Fruit fly (Drosophila melanogaster) whole organism, embryonic: ENCODE results near the gene CG44044.
A peak's percentile ranks its signal among the peaks of the same experiment; 100 is the strongest.

Experiments
- Abd-B ChIP-seq: fragments of 200-800 bp; sonication (Bioruptor generic); optimal IDR thresholded peaks from 2 replicates; lab custom pipeline; 2018; ENCODE audit warnings: missing biosample characterization, mild to moderate bottlenecking, missing genetic modification characterization, moderate library complexity
- Atf-2 ChIP-seq: fragments of 200-800 bp; sonication (Bioruptor generic); optimal IDR thresholded peaks from 2 replicates; lab custom pipeline; 2016; ENCODE audit warnings: missing biosample characterization, missing genetic modification characterization
- CG10654 ChIP-seq: fragments of 200-800 bp; sonication (Bioruptor generic); optimal IDR thresholded peaks from 2 replicates; lab custom pipeline; 2016; ENCODE audit warnings: missing biosample characterization, missing genetic modification characterization
- CG11093 ChIP-seq: fragments of 200-800 bp; sonication (Bioruptor generic); IDR thresholded peaks from 3 replicates; pipeline ENCODE4 v1.3.6; 2022; ENCODE audit warnings: missing biosample characterization, missing genetic modification characterization
- CG13894 ChIP-seq: fragments of 200-800 bp; sonication (Bioruptor generic); optimal IDR thresholded peaks from 3 replicates; lab custom pipeline; 2018; ENCODE audit warnings: missing biosample characterization, mild to moderate bottlenecking, missing genetic modification characterization, moderate library complexity
- CG16813 ChIP-seq: fragments of 200-800 bp; sonication (Bioruptor generic); IDR thresholded peaks from 3 replicates; pipeline ENCODE4 v1.3.6; 2022; ENCODE audit warnings: missing biosample characterization, missing genetic modification characterization; ENCODE audit not compliant: partially characterized antibody
- CG17328 ChIP-seq: fragments of 200-800 bp; sonication (Bioruptor generic); IDR thresholded peaks from 2 replicates; pipeline ENCODE4 v1.3.6; 2022; ENCODE audit warnings: missing biosample characterization, missing genetic modification characterization
- CG18011 ChIP-seq: fragments of 200-800 bp; sonication (Bioruptor generic); optimal IDR thresholded peaks from 2 replicates; lab custom pipeline; 2017; ENCODE audit warnings: missing biosample characterization, missing genetic modification characterization, mild to moderate bottlenecking, moderate library complexity, missing genotype
- CG2712 ChIP-seq: fragments of 200-800 bp; optimal IDR thresholded peaks from 3 replicates; lab custom pipeline; 2019; ENCODE audit warnings: missing biosample characterization, mild to moderate bottlenecking, missing genetic modification characterization, moderate library complexity
- CG33557 ChIP-seq: fragments of 200-800 bp; sonication (Bioruptor generic); optimal IDR thresholded peaks from 2 replicates; lab custom pipeline; 2019; ENCODE audit warnings: missing biosample characterization, mild to moderate bottlenecking, missing genetic modification characterization, moderate library complexity
- CG42726 ChIP-seq: fragments of 200-800 bp; sonication (Bioruptor generic); IDR thresholded peaks from 2 replicates; pipeline ENCODE4 v1.3.6; 2022; ENCODE audit warnings: missing biosample characterization, missing genetic modification characterization; ENCODE audit not compliant: partially characterized antibody
- CG4404 ChIP-seq: fragments of 200-800 bp; sonication (Bioruptor generic); IDR thresholded peaks from 2 replicates; pipeline ENCODE4 v1.3.6; 2022; ENCODE audit warnings: missing biosample characterization, missing genetic modification characterization
- CG4424 ChIP-seq: fragments of 200-800 bp; sonication (Bioruptor generic); optimal IDR thresholded peaks from 3 replicates; lab custom pipeline; 2016; ENCODE audit warnings: missing biosample characterization, missing genetic modification characterization
- CG4707 ChIP-seq: fragments of 200-800 bp; sonication (Bioruptor generic); optimal IDR thresholded peaks from 2 replicates; lab custom pipeline; 2018; ENCODE audit warnings: missing biosample characterization, mild to moderate bottlenecking, missing genetic modification characterization, moderate library complexity
- CG5180 ChIP-seq: fragments of 200-800 bp; sonication (Bioruptor generic); optimal IDR thresholded peaks from 3 replicates; lab custom pipeline; 2017; ENCODE audit warnings: missing biosample characterization, missing genetic modification characterization, mild to moderate bottlenecking, moderate library complexity, missing genetic modification reagents
- CG5245 ChIP-seq: fragments of 200-800 bp; sonication (Bioruptor generic); optimal IDR thresholded peaks from 3 replicates; lab custom pipeline; 2016; ENCODE audit warnings: missing biosample characterization, missing genetic modification characterization
- CG6813 ChIP-seq: fragments of 200-800 bp; sonication (Bioruptor generic); optimal IDR thresholded peaks from 2 replicates; lab custom pipeline; 2017; ENCODE audit warnings: missing biosample characterization, missing genetic modification characterization, mild to moderate bottlenecking, moderate library complexity, missing genetic modification reagents
- CG7556 ChIP-seq: fragments of 200-800 bp; sonication (Bioruptor generic); optimal IDR thresholded peaks from 2 replicates; lab custom pipeline; 2017; ENCODE audit warnings: missing biosample characterization, mild to moderate bottlenecking, missing genetic modification characterization
- CG7839 ChIP-seq: fragments of 200-800 bp; sonication (Bioruptor generic); optimal IDR thresholded peaks from 3 replicates; lab custom pipeline; 2018; ENCODE audit warnings: missing biosample characterization, mild to moderate bottlenecking, missing genetic modification characterization, moderate library complexity
- CG8281 ChIP-seq: fragments of 200-800 bp; sonication (Bioruptor generic); optimal IDR thresholded peaks from 2 replicates; lab custom pipeline; 2018; ENCODE audit warnings: missing biosample characterization, mild to moderate bottlenecking, missing genetic modification characterization, moderate library complexity
- CG8359 ChIP-seq: fragments of 200-800 bp; sonication (Bioruptor generic); optimal IDR thresholded peaks from 2 replicates; lab custom pipeline; 2017; ENCODE audit warnings: missing biosample characterization, mild to moderate bottlenecking, missing genetic modification characterization, borderline replicate concordance
- CoRest ChIP-seq: fragments of 200-800 bp; sonication (Bioruptor generic); optimal IDR thresholded peaks from 3 replicates; lab custom pipeline; 2018; ENCODE audit warnings: missing biosample characterization, mild to moderate bottlenecking, missing genetic modification characterization, moderate library complexity
- D19A ChIP-seq: fragments of 200-800 bp; optimal IDR thresholded peaks from 3 replicates; lab custom pipeline; 2019; ENCODE audit warnings: missing biosample characterization, mild to moderate bottlenecking, missing genetic modification characterization, moderate library complexity
- Deaf1 ChIP-seq: fragments of 200-800 bp; optimal IDR thresholded peaks from 3 replicates; lab custom pipeline; 2019; ENCODE audit warnings: missing biosample characterization, mild to moderate bottlenecking, missing genetic modification characterization, moderate library complexity
- Dref ChIP-seq: fragments of 200-800 bp; sonication (Bioruptor generic); IDR thresholded peaks from 2 replicates; pipeline ENCODE4 v1.3.6; 2022; ENCODE audit warnings: missing biosample characterization, missing genetic modification characterization
- Fer1 ChIP-seq: fragments of 200-800 bp; sonication (Bioruptor generic); optimal IDR thresholded peaks from 2 replicates; lab custom pipeline; 2017; ENCODE audit warnings: missing biosample characterization, mild to moderate bottlenecking, missing genetic modification characterization
- Hmx ChIP-seq: fragments of 200-800 bp; sonication (Bioruptor generic); optimal IDR thresholded peaks from 2 replicates; lab custom pipeline; 2016; ENCODE audit warnings: missing biosample characterization, missing genetic modification characterization
- Mad ChIP-seq: fragments of 200-800 bp; sonication (Bioruptor generic); optimal IDR thresholded peaks from 2 replicates; lab custom pipeline; 2016; ENCODE audit warnings: missing biosample characterization, missing genetic modification characterization
- Mrtf ChIP-seq: fragments of 200-800 bp; sonication (Bioruptor generic); IDR thresholded peaks from 3 replicates; pipeline ENCODE4 v1.3.6; 2022; ENCODE audit warnings: missing biosample characterization, missing genetic modification characterization
- Stat92E ChIP-seq, 3 experiments: fragments of >200 bp in 2 of 3; fragments of 200-800 bp in 1 of 3; sonication (Bioruptor generic) in 1 of 3; optimal IDR thresholded peaks; 2 replicates each; lab custom pipeline; 2017 to 2019; ENCODE audit warnings: missing biosample characterization in 3 of 3, missing genetic modification characterization in 3 of 3, mild to moderate bottlenecking in 1 of 3, moderate library complexity in 1 of 3
- ap ChIP-seq: fragments of 200-800 bp; sonication (Bioruptor generic); IDR thresholded peaks from 2 replicates; pipeline ENCODE4 v1.3.6; 2022; ENCODE audit warnings: missing biosample characterization, missing genetic modification characterization
- btn ChIP-seq: fragments of 200-800 bp; sonication (Bioruptor generic); optimal IDR thresholded peaks from 2 replicates; lab custom pipeline; 2016; ENCODE audit warnings: missing biosample characterization, missing genetic modification characterization
- chinmo ChIP-seq: fragments of 200-800 bp; sonication (Bioruptor generic); IDR thresholded peaks from 4 replicates; pipeline ENCODE4 v1.3.6; 2022; ENCODE audit warnings: missing biosample characterization, missing genetic modification characterization; ENCODE audit not compliant: partially characterized antibody
- emc ChIP-seq: fragments of 200-800 bp; sonication (Bioruptor generic); optimal IDR thresholded peaks from 2 replicates; lab custom pipeline; 2016; ENCODE audit warnings: missing biosample characterization, missing genetic modification characterization
- eve ChIP-seq, 2 experiments: fragments of >200 bp; optimal IDR thresholded peaks; 2 replicates each; lab custom pipeline; 2017; ENCODE audit warnings: missing biosample characterization in 2 of 2, missing genetic modification characterization in 2 of 2
- ftz-f1 ChIP-seq: fragments of 200-800 bp; sonication (Bioruptor generic); optimal IDR thresholded peaks from 2 replicates; lab custom pipeline; 2016; ENCODE audit warnings: missing biosample characterization, missing genetic modification characterization
- gce ChIP-seq: fragments of 200-800 bp; sonication (Bioruptor generic); IDR thresholded peaks from 3 replicates; pipeline ENCODE4 v1.3.6; 2022; ENCODE audit warnings: missing biosample characterization, missing genetic modification characterization
- gt ChIP-seq: fragments of 200-800 bp; sonication (Bioruptor generic); IDR thresholded peaks from 2 replicates; pipeline ENCODE4 v1.3.6; 2022; ENCODE audit warnings: missing biosample characterization, missing genetic modification characterization
- jing ChIP-seq: fragments of 200-800 bp; sonication (Bioruptor generic); optimal IDR thresholded peaks from 2 replicates; lab custom pipeline; 2018; ENCODE audit warnings: missing biosample characterization, mild to moderate bottlenecking, missing genetic modification characterization
- lab ChIP-seq: fragments of 200-800 bp; sonication (Bioruptor generic); optimal IDR thresholded peaks from 3 replicates; lab custom pipeline; 2017; ENCODE audit warnings: missing biosample characterization, missing genetic modification characterization, mild to moderate bottlenecking, moderate library complexity, missing genetic modification reagents
- lov ChIP-seq, 2 experiments: fragments of 200-800 bp in 1 of 2; fragments of >200 bp in 1 of 2; sonication (Bioruptor generic) in 1 of 2; IDR thresholded peaks in 1 of 2; optimal IDR thresholded peaks in 1 of 2; 2 replicates in 1 of 2; 3 replicates in 1 of 2; pipeline versions ENCODE4 v1.3.6 to Lab custom; 2017 to 2022; ENCODE audit warnings: missing biosample characterization in 1 of 2, missing genetic modification characterization in 1 of 2
- maf-S ChIP-seq: fragments of 200-800 bp; sonication (Bioruptor generic); optimal IDR thresholded peaks from 2 replicates; lab custom pipeline; 2016; ENCODE audit warnings: missing biosample characterization, missing genetic modification characterization
- phol ChIP-seq: fragments of 200-800 bp; sonication (Bioruptor generic); optimal IDR thresholded peaks from 3 replicates; lab custom pipeline; 2018; ENCODE audit warnings: missing biosample characterization, mild to moderate bottlenecking, missing genetic modification characterization, moderate library complexity
- sens ChIP-seq: fragments of 200-800 bp; sonication (Bioruptor generic); peaks from one replicate; lab custom pipeline; 2016; ENCODE audit warnings: missing biosample characterization, missing genetic modification characterization
- slp2 ChIP-seq: fragments of 200-800 bp; sonication (Bioruptor generic); optimal IDR thresholded peaks from 2 replicates; lab custom pipeline; 2016; ENCODE audit warnings: missing biosample characterization, missing genetic modification characterization
- sna ChIP-seq: fragments of 200-800 bp; sonication (Bioruptor generic); IDR thresholded peaks from 2 replicates; pipeline ENCODE4 v1.3.6; 2022; ENCODE audit warnings: missing biosample characterization, missing genetic modification characterization; ENCODE audit not compliant: partially characterized antibody
- sr ChIP-seq: fragments of 200-800 bp; sonication (Bioruptor generic); IDR thresholded peaks from 3 replicates; pipeline ENCODE4 v1.3.6; 2022; ENCODE audit warnings: missing biosample characterization, missing genetic modification characterization
- vnd ChIP-seq: fragments of 200-800 bp; sonication (Bioruptor generic); IDR thresholded peaks from 3 replicates; pipeline ENCODE4 v1.3.6; 2022; ENCODE audit warnings: missing biosample characterization, missing genetic modification characterization; ENCODE audit not compliant: partially characterized antibody
- vvl ChIP-seq: fragments of 200-800 bp; sonication (Bioruptor generic); IDR thresholded peaks from 2 replicates; pipeline ENCODE4 v1.3.6; 2022; ENCODE audit warnings: missing biosample characterization, missing genetic modification characterization

The CG44044 gene

DNA sequence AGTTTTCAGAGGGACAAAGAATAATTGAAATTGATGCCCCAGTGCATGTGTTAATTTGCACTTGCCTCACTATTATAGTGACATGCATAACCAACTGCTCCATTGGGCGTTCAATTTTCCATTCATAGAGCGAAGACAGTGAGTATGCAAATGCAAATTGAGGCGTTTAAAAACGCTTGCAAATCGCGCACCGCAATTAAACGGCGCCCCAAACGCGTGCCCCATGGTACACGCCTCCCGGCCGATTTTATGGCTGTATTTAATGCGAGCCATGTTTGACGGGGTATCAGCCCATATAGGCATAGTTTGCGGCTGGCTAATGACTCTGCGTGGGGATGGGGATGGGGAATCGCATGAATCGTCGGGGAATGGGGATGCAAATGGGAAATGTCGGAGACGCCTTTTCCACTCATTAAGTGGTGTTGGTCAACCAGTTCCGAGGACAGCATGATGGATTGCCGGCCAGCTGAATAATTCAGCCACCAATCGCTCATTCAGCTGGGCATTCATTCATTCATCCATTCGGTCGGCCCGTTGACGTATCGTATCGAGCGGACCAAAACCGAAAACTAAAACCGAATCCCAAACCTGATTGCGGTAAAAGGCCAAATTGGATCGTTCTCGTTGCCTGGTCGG, 13.9 kb downstream of the CG44044 start:
- TF ChIP-seq CG4404 (GFP tag; lab: Robert Waterston, UW) = 0 out of 2 replicates have a peak, but pooled peaks have one; percentile 7
- no peak for TF ChIP-seq Hmx (GFP tag; lab: Kevin White, UChicago)
- no peak for TF ChIP-seq CG5180 (GFP tag; lab: Kevin White, UChicago)
- 0 out of 2 replicates have a peak, but pooled peaks have one; percentile 22 for TF ChIP-seq Dref (GFP tag; lab: Robert Waterston, UW)
- no peak for TF ChIP-seq CG18011 (GFP tag; lab: Kevin White, UChicago)
- TF ChIP-seq vnd (GFP tag; lab: Robert Waterston, UW) = no peak
- TF ChIP-seq btn (GFP tag; lab: Kevin White, UChicago) = no peak
- TF ChIP-seq CG8281 = peak; percentile 74
- no peak for TF ChIP-seq Mrtf (GFP tag; lab: Robert Waterston, UW)
- TF ChIP-seq ftz-f1 (GFP tag; lab: Kevin White, UChicago) = no peak
- TF ChIP-seq CG13894 = no peak
- no peak for TF ChIP-seq maf-S (GFP tag; lab: Kevin White, UChicago)
- TF ChIP-seq CG5245 (GFP tag; lab: Kevin White, UChicago) = no peak
- no peak for TF ChIP-seq CG17328
- TF ChIP-seq ap = no peak
- TF ChIP-seq sna (GFP tag; lab: Robert Waterston, UW) = no peak
- TF ChIP-seq Abd-B (GFP tag; lab: Kevin White, UChicago) = no peak
- TF ChIP-seq Deaf1 = peak; percentile 38
- TF ChIP-seq jing (GFP tag; lab: Kevin White, UChicago) = no peak
- peak; percentile 82 for TF ChIP-seq lab
- no peak for TF ChIP-seq CG4707 (GFP tag; lab: Kevin White, UChicago)
- no peak for TF ChIP-seq sr (GFP tag; lab: Robert Waterston, UW)
- TF ChIP-seq CG7839 (tag; lab: Kevin White, UChicago) = no peak
- no peak for TF ChIP-seq CG10654
- TF ChIP-seq slp2 (GFP tag; lab: Kevin White, UChicago) = no peak
- no peak for TF ChIP-seq gce (GFP tag; lab: Robert Waterston, UW)
- TF ChIP-seq Stat92E (GFP tag; optimal IDR thresholded peaks at IDR 0.05; lab: Kevin White, UChicago) = no peak
- no peak for TF ChIP-seq eve (GFP tag; optimal IDR thresholded peaks at IDR 0.05; lab: Kevin White, UChicago)
- no peak for TF ChIP-seq gt
- TF ChIP-seq lov (optimal IDR thresholded peaks at IDR 0.05; lab: Kevin White, UChicago) = no peak
- TF ChIP-seq lov (GFP tag; IDR thresholded peaks at IDR 0.05; lab: Robert Waterston, UW) = no peak
- 0 out of 2 replicates have a peak, but pooled peaks have one; percentile 23 for TF ChIP-seq vvl
- peak; percentile 96 for TF ChIP-seq CG8359 (GFP tag; lab: Kevin White, UChicago)
- TF ChIP-seq CoRest (tag; lab: Kevin White, UChicago) = no peak
- TF ChIP-seq chinmo (GFP tag; lab: Robert Waterston, UW) = 0 out of 4 replicates have a peak, but pooled peaks have one; percentile 20
- no peak for TF ChIP-seq CG11093 (GFP tag; lab: Robert Waterston, UW)

DNA sequence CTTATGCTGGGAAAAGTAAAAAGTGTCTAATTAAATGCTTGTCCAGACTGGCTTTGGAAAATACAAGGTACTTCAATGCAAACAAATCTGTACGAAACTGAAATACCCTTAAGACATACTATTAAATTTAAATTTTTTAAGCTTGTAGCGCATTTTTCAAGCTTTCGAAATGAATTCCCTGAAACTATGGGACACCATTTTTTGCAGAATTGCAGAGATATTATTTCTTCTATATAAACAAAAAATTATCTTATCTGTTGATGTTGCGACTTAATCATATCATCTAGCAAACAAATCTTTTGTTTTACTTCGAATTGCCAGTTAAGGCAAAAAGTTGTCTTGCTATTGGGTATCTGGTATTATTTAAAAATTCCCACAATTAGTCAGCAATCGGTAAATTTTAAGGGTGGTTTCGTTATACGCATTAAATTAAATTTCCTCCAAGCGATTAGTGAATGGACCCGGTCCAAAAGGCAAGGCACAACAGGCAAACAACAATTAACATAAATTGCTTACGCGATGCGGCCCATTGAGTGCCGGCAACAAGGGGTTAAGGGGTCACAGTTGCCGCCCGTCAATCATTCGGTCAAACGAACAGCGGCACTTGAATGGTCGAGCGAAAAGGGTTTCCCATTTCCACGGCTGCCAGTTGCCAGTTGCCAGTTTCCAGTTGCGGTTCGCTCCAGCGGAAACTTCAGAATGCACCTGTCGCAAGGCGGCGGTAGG, 14.9 kb downstream of the CG44044 start:
- TF ChIP-seq emc (GFP tag; lab: Kevin White, UChicago) = no peak
- TF ChIP-seq CG33557 (GFP tag; lab: Kevin White, UChicago) = no peak
- no peak for TF ChIP-seq Atf-2 (GFP tag; lab: Kevin White, UChicago)
- TF ChIP-seq Fer1 (GFP tag; lab: Kevin White, UChicago) = no peak
- TF ChIP-seq sens (GFP tag; lab: Kevin White, UChicago) = peak; percentile 2
- no peak for TF ChIP-seq CG4424
- peak; percentile 23 for TF ChIP-seq CG2712 (tag; lab: Kevin White, UChicago)
- no peak for TF ChIP-seq CG42726 (GFP tag; lab: Robert Waterston, UW)
- peak; percentile 25 for TF ChIP-seq CG7556 (GFP tag; lab: Kevin White, UChicago)
- no peak for TF ChIP-seq CG6813 (GFP tag; lab: Kevin White, UChicago)
- peak; percentile 96 for TF ChIP-seq D19A
- TF ChIP-seq phol (tag; lab: Kevin White, UChicago) = peak; percentile 29
- no peak for TF ChIP-seq Mad (GFP tag; lab: Kevin White, UChicago)
- TF ChIP-seq CG16813 = no peak
